Worm (Caenorhabditis elegans): ENCODE measurements around the gene Y54G2A.48.

ce11 chrIV:2835364-2835763, 2.9 kb upstream of the Y54G2A.48 start, which contains the start of gene clec-82:
- TF ChIP-seq C06A6.2 (GFP tag; conservative IDR thresholded peaks at IDR 0.05) (no peak), F22D6.2 (tag; optimal IDR thresholded peaks at IDR 0.05) (no peak), unc-62 (GFP tag; optimal IDR thresholded peaks at IDR 0.05) (no peak), ztf-3 (GFP tag; optimal IDR thresholded peaks at IDR 0.05) (no peak), B0019.2 (GFP tag; conservative IDR thresholded peaks at IDR 0.05) (no peak), F57A8.1 (GFP tag; optimal IDR thresholded peaks at IDR 0.05) (no peak)
